Fruit fly (Drosophila melanogaster) whole organism, prepupa: ENCODE data around the gene Hayan.

Source experiments
- Blimp-1 ChIP-seq: fragments of 200-800 bp; sonication (Bioruptor generic); optimal IDR thresholded peaks from 3 replicates; lab custom pipeline; 2017; ENCODE audit warnings: missing biosample characterization, missing genetic modification characterization, mild to moderate bottlenecking, moderate library complexity, missing genetic modification reagents
- CG10631 ChIP-seq: fragments of 200-800 bp; sonication (Bioruptor generic); optimal IDR thresholded peaks from 2 replicates; lab custom pipeline; 2016; ENCODE audit warnings: missing biosample characterization, missing genetic modification characterization
- CG10669 ChIP-seq: fragments of 200-800 bp; sonication (Bioruptor generic); optimal IDR thresholded peaks from 3 replicates; lab custom pipeline; 2018; ENCODE audit warnings: missing biosample characterization, mild to moderate bottlenecking, missing genetic modification characterization, moderate library complexity
- CG11762 ChIP-seq: fragments of 200-800 bp; sonication (Bioruptor generic); optimal IDR thresholded peaks from 3 replicates; lab custom pipeline; 2016; ENCODE audit warnings: missing biosample characterization, missing genetic modification characterization; ENCODE audit not compliant: insufficient read depth
- CG11902 ChIP-seq: fragments of 200-800 bp; sonication (Bioruptor generic); optimal IDR thresholded peaks from 3 replicates; lab custom pipeline; 2016; ENCODE audit warnings: missing biosample characterization, missing genetic modification characterization
- CG16779 ChIP-seq: fragments of 200-800 bp; sonication (Bioruptor generic); optimal IDR thresholded peaks from 3 replicates; lab custom pipeline; 2017; ENCODE audit warnings: missing biosample characterization, mild to moderate bottlenecking, missing genetic modification characterization
- CG34406 ChIP-seq: fragments of 200-800 bp; sonication (Bioruptor generic); optimal IDR thresholded peaks from 3 replicates; lab custom pipeline; 2016; ENCODE audit warnings: missing biosample characterization, missing genetic modification characterization
- CG3919 ChIP-seq: fragments of 200-800 bp; sonication (Bioruptor generic); optimal IDR thresholded peaks from 3 replicates; lab custom pipeline; 2016; ENCODE audit warnings: missing biosample characterization, missing genetic modification characterization
- CG4318 ChIP-seq: fragments of 200-800 bp; sonication (Bioruptor generic); optimal IDR thresholded peaks from 3 replicates; lab custom pipeline; 2017; ENCODE audit warnings: missing biosample characterization, mild to moderate bottlenecking, missing genetic modification characterization
- CG6808 ChIP-seq: fragments of 200-800 bp; sonication (Bioruptor generic); optimal IDR thresholded peaks from 3 replicates; lab custom pipeline; 2017; ENCODE audit warnings: missing biosample characterization, missing genetic modification characterization, mild to moderate bottlenecking, moderate library complexity, missing genetic modification reagents
- CG6854 ChIP-seq: fragments of 200-800 bp; sonication (Bioruptor generic); optimal IDR thresholded peaks from 2 replicates; lab custom pipeline; 2017; ENCODE audit warnings: missing biosample characterization, mild to moderate bottlenecking, missing genetic modification characterization
- CG8119 ChIP-seq: fragments of 200-800 bp; sonication (Bioruptor generic); IDR thresholded peaks from 3 replicates; pipeline ENCODE4 v1.3.6; 2022; ENCODE audit warnings: missing biosample characterization, missing genetic modification characterization
- CG8319 ChIP-seq: fragments of 200-800 bp; sonication (Bioruptor generic); optimal IDR thresholded peaks from 3 replicates; lab custom pipeline; 2016; ENCODE audit warnings: missing biosample characterization, missing genetic modification characterization
- CG8632 ChIP-seq: fragments of 200-800 bp; sonication (Bioruptor generic); optimal IDR thresholded peaks from 3 replicates; lab custom pipeline; 2016; ENCODE audit warnings: missing biosample characterization, missing genetic modification characterization
- CG9139 ChIP-seq: fragments of 200-800 bp; sonication (Bioruptor generic); optimal IDR thresholded peaks from 3 replicates; lab custom pipeline; 2017; ENCODE audit warnings: missing biosample characterization, mild to moderate bottlenecking, missing genetic modification characterization
- Eip75B ChIP-seq: fragments of 200-800 bp; sonication (Bioruptor generic); optimal IDR thresholded peaks from 3 replicates; lab custom pipeline; 2016; ENCODE audit warnings: missing biosample characterization, missing genetic modification characterization
- Eip78C ChIP-seq: fragments of 200-800 bp; sonication (Bioruptor generic); peaks from one replicate; lab custom pipeline; 2016; ENCODE audit warnings: missing biosample characterization, missing genetic modification characterization
- Eip93F ChIP-seq: fragments of 200-800 bp; sonication (Bioruptor generic); optimal IDR thresholded peaks from 2 replicates; lab custom pipeline; 2016; ENCODE audit warnings: missing biosample characterization, mild to moderate bottlenecking, missing genetic modification characterization
- Ets21C ChIP-seq: fragments of 200-800 bp; sonication (Bioruptor generic); optimal IDR thresholded peaks from 3 replicates; lab custom pipeline; 2016; ENCODE audit warnings: missing biosample characterization, missing genetic modification characterization
- Gug ChIP-seq: fragments of 200-800 bp; sonication (Bioruptor generic); IDR thresholded peaks from 2 replicates; pipeline ENCODE4 v1.3.6; 2022; ENCODE audit warnings: missing biosample characterization, missing genetic modification characterization
- Hr38 ChIP-seq: sonication (Bioruptor generic); optimal IDR thresholded peaks from 2 replicates; lab custom pipeline; 2016; ENCODE audit warnings: missing biosample characterization, missing genetic modification characterization
- Hr4 ChIP-seq: fragments of 200-800 bp; sonication (Bioruptor generic); optimal IDR thresholded peaks from 3 replicates; lab custom pipeline; 2016; ENCODE audit warnings: missing biosample characterization, missing genetic modification characterization
- Lpt ChIP-seq: fragments of 200-800 bp; sonication (Bioruptor generic); optimal IDR thresholded peaks from 3 replicates; lab custom pipeline; 2016; ENCODE audit warnings: missing biosample characterization, missing genetic modification characterization
- Smox ChIP-seq: fragments of 200-800 bp; sonication (Bioruptor generic); optimal IDR thresholded peaks from 3 replicates; lab custom pipeline; 2016; ENCODE audit warnings: missing biosample characterization, missing genetic modification characterization
- acj6 ChIP-seq: fragments of 200-800 bp; sonication (Bioruptor generic); optimal IDR thresholded peaks from 3 replicates; lab custom pipeline; 2016; ENCODE audit warnings: missing biosample characterization, missing genetic modification characterization
- cyc ChIP-seq: fragments of 200-800 bp; sonication (Bioruptor generic); optimal IDR thresholded peaks from 3 replicates; lab custom pipeline; 2016; ENCODE audit warnings: missing biosample characterization, missing genetic modification characterization
- dac ChIP-seq: fragments of 200-800 bp; sonication (Bioruptor generic); optimal IDR thresholded peaks from 2 replicates; lab custom pipeline; 2017; ENCODE audit warnings: missing biosample characterization, mild to moderate bottlenecking, missing genetic modification characterization
- dsx ChIP-seq: fragments of 200-800 bp; optimal IDR thresholded peaks from 3 replicates; lab custom pipeline; 2019; ENCODE audit warnings: missing biosample characterization, mild to moderate bottlenecking, missing genetic modification characterization, moderate library complexity; ENCODE audit not compliant: poor library complexity, severe bottlenecking
- eg ChIP-seq: fragments of 200-800 bp; sonication (Bioruptor generic); IDR thresholded peaks from 3 replicates; pipeline ENCODE4 v1.3.6; 2022; ENCODE audit warnings: missing biosample characterization, missing genetic modification characterization
- esn ChIP-seq: fragments of 200-800 bp; sonication (Bioruptor generic); optimal IDR thresholded peaks from 2 replicates; lab custom pipeline; 2016; ENCODE audit warnings: missing biosample characterization, mild to moderate bottlenecking, missing genetic modification characterization, moderate library complexity
- fd59A ChIP-seq: fragments of 200-800 bp; sonication (Bioruptor generic); optimal IDR thresholded peaks from 2 replicates; lab custom pipeline; 2017; ENCODE audit warnings: missing biosample characterization, mild to moderate bottlenecking, missing genetic modification characterization, missing genetic modification reagents
- fd85E ChIP-seq: fragments of 200-800 bp; sonication (Bioruptor generic); optimal IDR thresholded peaks from 3 replicates; lab custom pipeline; 2016; ENCODE audit warnings: missing biosample characterization, missing genetic modification characterization
- lz ChIP-seq: fragments of 200-800 bp; sonication (Bioruptor generic); optimal IDR thresholded peaks from 3 replicates; lab custom pipeline; 2016; ENCODE audit warnings: missing biosample characterization, missing genetic modification characterization
- net ChIP-seq: fragments of 200-800 bp; sonication (Bioruptor generic); optimal IDR thresholded peaks from 3 replicates; lab custom pipeline; 2016; ENCODE audit warnings: missing biosample characterization, missing genetic modification characterization
- pdm3 ChIP-seq: fragments of 200-800 bp; sonication (Bioruptor generic); optimal IDR thresholded peaks from 3 replicates; lab custom pipeline; 2016; ENCODE audit warnings: missing biosample characterization, missing genetic modification characterization
- salr ChIP-seq, 2 experiments: fragments of 200-800 bp; sonication (Bioruptor generic); optimal IDR thresholded peaks; 3 replicates each; lab custom pipeline; 2016 to 2018; ENCODE audit warnings: missing biosample characterization in 2 of 2, missing genetic modification characterization in 2 of 2, mild to moderate bottlenecking in 1 of 2
- ss ChIP-seq, 2 experiments: fragments of 200-800 bp; sonication (Bioruptor generic); optimal IDR thresholded peaks; 2 replicates in 1 of 2; 3 replicates in 1 of 2; lab custom pipeline; 2017 to 2018; ENCODE audit warnings: mild to moderate bottlenecking in 2 of 2, missing biosample characterization in 2 of 2, missing genetic modification characterization in 2 of 2, moderate library complexity in 1 of 2
- svp ChIP-seq: fragments of 200-800 bp; sonication (Bioruptor generic); peaks from one replicate; lab custom pipeline; 2016; ENCODE audit warnings: missing biosample characterization, missing genetic modification characterization
- vri ChIP-seq: fragments of 200-800 bp; sonication (Bioruptor generic); optimal IDR thresholded peaks from 3 replicates; lab custom pipeline; 2016; ENCODE audit warnings: missing biosample characterization, mild to moderate bottlenecking, missing genetic modification characterization

Gene Hayan

DNA sequence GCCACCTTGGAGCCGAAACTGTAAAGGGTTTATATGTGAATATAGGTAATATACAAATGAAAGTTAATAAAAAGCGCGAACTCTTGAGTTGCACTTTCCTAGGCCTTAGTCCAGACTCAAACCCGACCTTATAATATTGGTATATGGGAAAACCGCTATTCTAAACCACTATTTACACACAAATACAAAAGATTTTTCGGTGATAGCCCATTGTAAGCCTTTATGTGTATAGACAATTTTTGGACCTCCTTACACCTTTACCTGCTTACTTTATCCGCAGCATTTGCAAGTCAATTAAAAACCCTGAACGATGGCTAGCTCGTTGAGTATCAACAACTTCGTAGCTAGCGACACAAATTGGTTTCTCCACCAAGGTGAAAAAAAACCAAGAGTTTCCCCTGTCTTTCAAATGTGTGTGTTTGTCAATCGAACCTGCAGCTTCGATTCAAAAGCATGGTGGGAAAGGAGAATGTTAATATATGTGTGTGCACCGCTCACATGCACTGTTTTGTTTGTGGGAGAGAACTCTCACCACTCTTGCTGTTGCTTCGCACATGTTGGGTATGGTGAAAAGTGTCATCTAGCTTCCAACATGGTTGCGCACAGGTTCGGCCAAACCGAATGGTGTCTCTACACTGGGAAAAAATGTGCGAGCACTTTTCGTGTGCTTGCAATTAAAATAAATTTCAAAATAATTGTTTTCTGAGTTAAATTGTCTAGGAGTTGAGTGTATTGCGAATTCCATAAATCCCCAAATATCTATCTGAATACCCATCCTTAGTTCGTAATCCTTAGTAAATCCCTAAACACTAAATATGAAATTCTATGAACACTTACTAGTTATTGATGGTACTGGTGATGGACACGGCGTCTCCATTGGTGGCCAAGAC lies 23.3 kb upstream of the Hayan start (continued):
- TF ChIP-seq CG4318 = no peak
- TF ChIP-seq CG8632 (GFP tag; lab: Kevin White, UChicago) = peak; percentile 61
- peak; percentile 82 for TF ChIP-seq CG3919 (GFP tag; lab: Kevin White, UChicago)
- TF ChIP-seq Eip75B = peak; percentile 70
- peak; percentile 54 for TF ChIP-seq vri
- TF ChIP-seq CG6808 (GFP tag; lab: Kevin White, UChicago) = peak; percentile 49
- peak; percentile 69 for TF ChIP-seq cyc
- peak; percentile 52 for TF ChIP-seq CG8319 (GFP tag; lab: Kevin White, UChicago)
- TF ChIP-seq fd85E (GFP tag; lab: Kevin White, UChicago) = peak; percentile 24
- TF ChIP-seq Eip78C (GFP tag; lab: Kevin White, UChicago) = peak; percentile 95
- TF ChIP-seq CG11762 (GFP tag; lab: Kevin White, UChicago) = peak; percentile 67
- peak; percentile 68 for TF ChIP-seq CG34406 (GFP tag; lab: Kevin White, UChicago)
- no peak for TF ChIP-seq CG9139
- TF ChIP-seq net (GFP tag; lab: Kevin White, UChicago) = peak; percentile 82
- TF ChIP-seq CG10669 (GFP tag; lab: Kevin White, UChicago) = peak; percentile 73
- peak; percentile 84 for TF ChIP-seq CG8119 (GFP tag; lab: Robert Waterston, UW)
- TF ChIP-seq Eip93F = peak; percentile 11
- peak; percentile 42 for TF ChIP-seq Ets21C (GFP tag; lab: Kevin White, UChicago)
- TF ChIP-seq CG16779 (tag; lab: Kevin White, UChicago) = peak; percentile 45
- TF ChIP-seq Gug (GFP tag; lab: Robert Waterston, UW) = peak; percentile 79
- peak; percentile 3 to 60 for TF ChIP-seq salr (GFP tag; optimal IDR thresholded peaks at IDR 0.05; lab: Kevin White, UChicago)
- no peak for TF ChIP-seq Hr38 (GFP tag; lab: Kevin White, UChicago)
- TF ChIP-seq lz (GFP tag; lab: Kevin White, UChicago) = peak; percentile 71
- TF ChIP-seq esn (GFP tag; lab: Kevin White, UChicago) = peak; percentile 72
- TF ChIP-seq Hr4 (GFP tag; lab: Kevin White, UChicago) = peak; percentile 67
- TF ChIP-seq dac (GFP tag; lab: Kevin White, UChicago) = peak; percentile 66
- TF ChIP-seq CG10631 (GFP tag; lab: Kevin White, UChicago) = peak; percentile 72
- peak; percentile 67 for TF ChIP-seq Smox (GFP tag; lab: Kevin White, UChicago)
- no peak for TF ChIP-seq svp
- no peak for TF ChIP-seq Blimp-1 (GFP tag; lab: Kevin White, UChicago)
- TF ChIP-seq Lpt (GFP tag; lab: Kevin White, UChicago) = peak; percentile 27
- peak; percentile 74 for TF ChIP-seq pdm3 (GFP tag; lab: Kevin White, UChicago)

DNA sequence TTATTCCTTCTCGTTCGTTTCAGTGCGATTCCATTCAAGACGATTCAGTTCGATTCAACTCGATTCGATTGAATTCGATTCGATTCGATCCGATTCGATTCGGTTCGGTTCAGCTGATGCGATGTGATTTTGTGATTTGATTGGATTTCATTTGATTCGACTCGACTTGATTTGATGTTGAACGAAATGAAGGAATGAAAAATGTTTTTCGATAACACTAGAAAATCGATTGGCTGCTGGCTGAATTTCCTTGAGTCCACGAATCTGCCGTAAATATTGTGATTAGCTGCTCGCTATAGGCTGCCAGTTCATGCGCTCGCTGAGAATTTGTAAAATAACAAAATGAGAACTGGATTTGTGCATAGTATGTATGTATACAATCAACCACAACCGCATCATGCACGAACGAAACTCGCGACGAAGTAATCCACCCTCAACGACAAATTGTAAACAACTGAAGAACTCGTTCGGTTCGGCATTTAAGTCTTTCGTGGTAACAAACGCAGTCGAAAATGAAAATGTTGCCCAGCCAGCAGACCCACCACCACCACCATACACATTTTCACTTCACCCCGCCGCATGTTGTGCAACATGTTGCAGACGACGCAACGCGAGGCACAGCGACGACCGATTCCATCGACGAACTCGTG lies 21.5 kb upstream of the Hayan start, which contains the start of gene Wnt5:
Gene Wnt5, minus strand, starts transcription at position 458 of the 650 bp plus-strand sequence.
- TF ChIP-seq acj6 (GFP tag; lab: Kevin White, UChicago) (no peak), eg (GFP tag; lab: Robert Waterston, UW) (no peak; the same call in 2 of the 3 replicates), CG11902 (no peak), Lpt (GFP tag; lab: Kevin White, UChicago) (peak; percentile 23), Blimp-1 (GFP tag; lab: Kevin White, UChicago) (no peak), CG8119 (GFP tag; lab: Robert Waterston, UW) (peak; percentile 43; the same call in 1 of the 3 replicates), CG6854 (GFP tag; lab: Kevin White, UChicago) (peak; percentile 11), fd59A (GFP tag; lab: Kevin White, UChicago) (no peak), ss (GFP tag; optimal IDR thresholded peaks at IDR 0.05; lab: Kevin White, UChicago) (peak in 1 of 2 experiments; percentile 51), Eip78C (GFP tag; lab: Kevin White, UChicago) (peak; percentile 57), CG16779 (tag; lab: Kevin White, UChicago) (no peak), dac (GFP tag; lab: Kevin White, UChicago) (no peak), Gug (GFP tag; lab: Robert Waterston, UW) (no peak), net (GFP tag; lab: Kevin White, UChicago) (no peak), CG9139 (no peak), CG11762 (GFP tag; lab: Kevin White, UChicago) (no peak), dsx (GFP tag; lab: Kevin White, UChicago) (peak; percentile 42), svp (no peak), CG10631 (GFP tag; lab: Kevin White, UChicago) (no peak)
